Fruit fly (Drosophila melanogaster) whole organism, embryonic: ENCODE results near the gene gdl.

Experiments used
- Abd-B ChIP-seq: fragments of 200-800 bp; sonication (Bioruptor generic); optimal IDR thresholded peaks from 2 replicates; lab custom pipeline; 2018; ENCODE audit warnings: missing biosample characterization, mild to moderate bottlenecking, missing genetic modification characterization, moderate library complexity
- B-H2 ChIP-seq: fragments of 200-800 bp; sonication (Bioruptor generic); optimal IDR thresholded peaks from 2 replicates; lab custom pipeline; 2018; ENCODE audit warnings: missing biosample characterization, mild to moderate bottlenecking, missing genetic modification characterization
- CG10979 ChIP-seq: fragments of 200-800 bp; sonication (Bioruptor generic); optimal IDR thresholded peaks from 2 replicates; lab custom pipeline; 2018; ENCODE audit warnings: missing biosample characterization, mild to moderate bottlenecking, missing genetic modification characterization, moderate library complexity
- CG11723 ChIP-seq: fragments of 200-800 bp; sonication (Bioruptor generic); optimal IDR thresholded peaks from 2 replicates; lab custom pipeline; 2017; ENCODE audit warnings: missing biosample characterization, mild to moderate bottlenecking, missing genetic modification characterization
- CG12071 ChIP-seq: fragments of 200-800 bp; sonication (Bioruptor generic); optimal IDR thresholded peaks from 3 replicates; lab custom pipeline; 2018; ENCODE audit warnings: missing biosample characterization, mild to moderate bottlenecking, missing genetic modification characterization
- CG1233 ChIP-seq: fragments of 200-800 bp; sonication (Bioruptor generic); optimal IDR thresholded peaks from 4 replicates; lab custom pipeline; 2018; ENCODE audit warnings: missing biosample characterization, mild to moderate bottlenecking, missing genetic modification characterization
- CG13296 ChIP-seq: fragments of 200-800 bp; sonication (Bioruptor generic); optimal IDR thresholded peaks from 3 replicates; lab custom pipeline; 2018; ENCODE audit warnings: missing biosample characterization, mild to moderate bottlenecking, missing genetic modification characterization
- CG14710 ChIP-seq: fragments of 200-800 bp; sonication (Bioruptor generic); optimal IDR thresholded peaks from 3 replicates; lab custom pipeline; 2019; ENCODE audit warnings: missing biosample characterization, mild to moderate bottlenecking, missing genetic modification characterization, moderate library complexity
- CG15479 ChIP-seq: fragments of 200-800 bp; sonication (Bioruptor generic); optimal IDR thresholded peaks from 3 replicates; lab custom pipeline; 2019; ENCODE audit warnings: missing biosample characterization, mild to moderate bottlenecking, missing genetic modification characterization, moderate library complexity
- CG2129 ChIP-seq: fragments of 200-800 bp; sonication (Bioruptor generic); IDR thresholded peaks from 2 replicates; pipeline ENCODE4 v1.3.6; 2022; ENCODE audit warnings: missing biosample characterization, missing genetic modification characterization; ENCODE audit not compliant: partially characterized antibody
- CG2678 ChIP-seq: fragments of 200-800 bp; sonication (Bioruptor generic); optimal IDR thresholded peaks from 3 replicates; lab custom pipeline; 2019; ENCODE audit warnings: missing biosample characterization, mild to moderate bottlenecking, missing genetic modification characterization, moderate library complexity
- CG2712 ChIP-seq: fragments of 200-800 bp; optimal IDR thresholded peaks from 3 replicates; lab custom pipeline; 2019; ENCODE audit warnings: missing biosample characterization, mild to moderate bottlenecking, missing genetic modification characterization, moderate library complexity
- CG34224 ChIP-seq: fragments of 200-800 bp; sonication (Bioruptor generic); IDR thresholded peaks from 3 replicates; pipeline ENCODE4 v1.3.6; 2022; ENCODE audit warnings: missing biosample characterization, missing genetic modification characterization; ENCODE audit not compliant: partially characterized antibody
- CG3838 ChIP-seq: fragments of 200-800 bp; sonication (Bioruptor generic); optimal IDR thresholded peaks from 3 replicates; lab custom pipeline; 2016; ENCODE audit warnings: missing biosample characterization, missing genetic modification characterization
- CG4404 ChIP-seq: fragments of 200-800 bp; sonication (Bioruptor generic); IDR thresholded peaks from 2 replicates; pipeline ENCODE4 v1.3.6; 2022; ENCODE audit warnings: missing biosample characterization, missing genetic modification characterization
- CG6175 ChIP-seq: fragments of 200-800 bp; sonication (Bioruptor generic); IDR thresholded peaks from 3 replicates; pipeline ENCODE4 v1.3.6; 2022; ENCODE audit warnings: missing biosample characterization, missing genetic modification characterization
- CG8359 ChIP-seq: fragments of 200-800 bp; sonication (Bioruptor generic); optimal IDR thresholded peaks from 2 replicates; lab custom pipeline; 2017; ENCODE audit warnings: missing biosample characterization, mild to moderate bottlenecking, missing genetic modification characterization, borderline replicate concordance
- CrebB ChIP-seq: fragments of 200-800 bp; sonication (Bioruptor generic); optimal IDR thresholded peaks from 3 replicates; lab custom pipeline; 2018; ENCODE audit warnings: missing biosample characterization, mild to moderate bottlenecking, missing genetic modification characterization
- D19B ChIP-seq: fragments of 200-800 bp; sonication (Bioruptor generic); optimal IDR thresholded peaks from 2 replicates; lab custom pipeline; 2017; ENCODE audit warnings: missing biosample characterization, mild to moderate bottlenecking, missing genetic modification characterization
- Drgx ChIP-seq: fragments of 200-800 bp; sonication (Bioruptor generic); IDR thresholded peaks from 2 replicates; pipeline ENCODE4 v1.3.6; 2022; ENCODE audit warnings: missing biosample characterization, missing genetic modification characterization
- Elba2 ChIP-seq: fragments of 200-800 bp; sonication (Bioruptor generic); optimal IDR thresholded peaks from 3 replicates; lab custom pipeline; 2016; ENCODE audit warnings: missing biosample characterization, missing genetic modification characterization
- Ets97D ChIP-seq: fragments of 200-800 bp; sonication (Bioruptor generic); optimal IDR thresholded peaks from 3 replicates; lab custom pipeline; 2016; ENCODE audit warnings: missing biosample characterization, missing genetic modification characterization
- Fer2 ChIP-seq: fragments of 200-800 bp; sonication (Bioruptor generic); optimal IDR thresholded peaks from 2 replicates; lab custom pipeline; 2018; ENCODE audit warnings: missing biosample characterization, mild to moderate bottlenecking, missing genetic modification characterization, moderate library complexity
- Gug ChIP-seq: fragments of 200-800 bp; sonication (Bioruptor generic); IDR thresholded peaks from 4 replicates; pipeline ENCODE4 v1.3.6; 2022; ENCODE audit warnings: missing biosample characterization, missing genetic modification characterization
- HHEX ChIP-seq: fragments of 200-800 bp; sonication (Bioruptor generic); optimal IDR thresholded peaks from 3 replicates; lab custom pipeline; 2017; ENCODE audit warnings: missing biosample characterization, mild to moderate bottlenecking, missing genetic modification characterization, missing genetic modification reagents
- HLHmδ ChIP-seq: fragments of 200-800 bp; sonication (Bioruptor generic); optimal IDR thresholded peaks from 2 replicates; lab custom pipeline; 2018; ENCODE audit warnings: missing biosample characterization, mild to moderate bottlenecking, missing genetic modification characterization, moderate library complexity
- Hr3 ChIP-seq: fragments of 200-800 bp; sonication (Bioruptor generic); optimal IDR thresholded peaks from 3 replicates; lab custom pipeline; 2016; ENCODE audit warnings: missing biosample characterization, missing genetic modification characterization
- MTF-1 ChIP-seq: fragments of 200-800 bp; sonication (Bioruptor generic); optimal IDR thresholded peaks from 2 replicates; lab custom pipeline; 2018; ENCODE audit warnings: missing biosample characterization, mild to moderate bottlenecking, missing genetic modification characterization, borderline replicate concordance
- Med ChIP-seq: fragments of 200-800 bp; sonication (Bioruptor generic); peaks from one replicate; lab custom pipeline; 2016; ENCODE audit warnings: missing biosample characterization, missing genetic modification characterization, mild to moderate bottlenecking, inconsistent platforms, moderate library complexity
- Rfx ChIP-seq: fragments of 200-800 bp; sonication (Bioruptor generic); IDR thresholded peaks from 2 replicates; pipeline ENCODE4 v1.3.6; 2022; ENCODE audit warnings: missing biosample characterization, missing genetic modification characterization
- Side ChIP-seq: fragments of 200-800 bp; sonication (Bioruptor generic); optimal IDR thresholded peaks from 2 replicates; lab custom pipeline; 2016; ENCODE audit warnings: missing biosample characterization, missing genetic modification characterization
- al ChIP-seq: fragments of 200-800 bp; sonication (Bioruptor generic); IDR thresholded peaks from 2 replicates; pipeline ENCODE4 v1.3.6; 2022; ENCODE audit warnings: missing biosample characterization, missing genetic modification characterization
- ato ChIP-seq: fragments of 200-800 bp; sonication (Bioruptor generic); IDR thresholded peaks from 2 replicates; pipeline ENCODE4 v1.3.6; 2022; ENCODE audit warnings: missing biosample characterization, missing genetic modification characterization; ENCODE audit not compliant: partially characterized antibody
- dysf ChIP-seq: fragments of 200-800 bp; sonication (Bioruptor generic); IDR thresholded peaks from 3 replicates; pipeline ENCODE4 v1.3.6; 2022; ENCODE audit warnings: missing biosample characterization, missing genetic modification characterization
- en ChIP-seq: fragments of 200-800 bp; sonication (Bioruptor generic); optimal IDR thresholded peaks from 2 replicates; lab custom pipeline; 2016; ENCODE audit warnings: missing biosample characterization, missing genetic modification characterization
- eve ChIP-seq, 2 experiments: fragments of >200 bp; optimal IDR thresholded peaks; 2 replicates each; lab custom pipeline; 2017; ENCODE audit warnings: missing biosample characterization in 2 of 2, missing genetic modification characterization in 2 of 2
- gce ChIP-seq: fragments of 200-800 bp; sonication (Bioruptor generic); IDR thresholded peaks from 3 replicates; pipeline ENCODE4 v1.3.6; 2022; ENCODE audit warnings: missing biosample characterization, missing genetic modification characterization
- gcm2 ChIP-seq: fragments of 200-800 bp; sonication (Bioruptor generic); optimal IDR thresholded peaks from 2 replicates; lab custom pipeline; 2016; ENCODE audit warnings: missing biosample characterization, missing genetic modification characterization
- gem ChIP-seq: fragments of 200-800 bp; sonication (Bioruptor generic); optimal IDR thresholded peaks from 2 replicates; lab custom pipeline; 2019; ENCODE audit warnings: missing biosample characterization, mild to moderate bottlenecking, missing genetic modification characterization, moderate library complexity
- lov ChIP-seq, 2 experiments: fragments of 200-800 bp in 1 of 2; fragments of >200 bp in 1 of 2; sonication (Bioruptor generic) in 1 of 2; IDR thresholded peaks in 1 of 2; optimal IDR thresholded peaks in 1 of 2; 2 replicates in 1 of 2; 3 replicates in 1 of 2; pipeline versions ENCODE4 v1.3.6 to Lab custom; 2017 to 2022; ENCODE audit warnings: missing biosample characterization in 1 of 2, missing genetic modification characterization in 1 of 2
- mam ChIP-seq: fragments of 200-800 bp; sonication (Bioruptor generic); optimal IDR thresholded peaks from 3 replicates; lab custom pipeline; 2016; ENCODE audit warnings: missing biosample characterization, missing genetic modification characterization
- nerfin-2 ChIP-seq: fragments of 200-800 bp; sonication (Bioruptor generic); IDR thresholded peaks from 2 replicates; pipeline ENCODE4 v1.3.6; 2022; ENCODE audit warnings: missing biosample characterization, missing genetic modification characterization; ENCODE audit not compliant: partially characterized antibody
- nom ChIP-seq: fragments of 200-800 bp; sonication (Bioruptor generic); optimal IDR thresholded peaks from 2 replicates; lab custom pipeline; 2017; ENCODE audit warnings: missing biosample characterization, missing genetic modification characterization, mild to moderate bottlenecking, moderate library complexity, missing genetic modification reagents
- pfk ChIP-seq: fragments of 200-800 bp; sonication (Bioruptor generic); optimal IDR thresholded peaks from 2 replicates; lab custom pipeline; 2018; ENCODE audit warnings: missing biosample characterization, mild to moderate bottlenecking, missing genetic modification characterization, moderate library complexity
- sens-2 ChIP-seq: fragments of 200-800 bp; sonication (Bioruptor generic); IDR thresholded peaks from 2 replicates; pipeline ENCODE4 v1.3.6; 2022; ENCODE audit warnings: missing biosample characterization, missing genetic modification characterization
- ssp ChIP-seq: fragments of 200-800 bp; sonication (Bioruptor generic); IDR thresholded peaks from 2 replicates; pipeline ENCODE4 v1.3.6; 2022; ENCODE audit warnings: missing biosample characterization, missing genetic modification characterization
- trh ChIP-seq: fragments of 200-800 bp; sonication (Bioruptor generic); optimal IDR thresholded peaks from 2 replicates; lab custom pipeline; 2016; ENCODE audit warnings: missing biosample characterization, missing genetic modification characterization
- ttk ChIP-seq: fragments of 200-800 bp; sonication (Bioruptor generic); IDR thresholded peaks from 2 replicates; pipeline ENCODE4 v2.1.2; 2022; ENCODE audit warnings: missing biosample characterization, missing genetic modification characterization
- tup ChIP-seq: fragments of 200-800 bp; sonication (Bioruptor generic); optimal IDR thresholded peaks from 2 replicates; lab custom pipeline; 2016; ENCODE audit warnings: missing biosample characterization, mild to moderate bottlenecking, missing genetic modification characterization, moderate library complexity
- vfl ChIP-seq: fragments of 200-800 bp; sonication (Bioruptor generic); optimal IDR thresholded peaks from 2 replicates; lab custom pipeline; 2016; ENCODE audit warnings: missing biosample characterization, missing genetic modification characterization
- zfh2 ChIP-seq: fragments of 200-800 bp; sonication (Bioruptor generic); optimal IDR thresholded peaks from 2 replicates; lab custom pipeline; 2016; ENCODE audit warnings: missing biosample characterization, missing genetic modification characterization

Gene gdl

DNA sequence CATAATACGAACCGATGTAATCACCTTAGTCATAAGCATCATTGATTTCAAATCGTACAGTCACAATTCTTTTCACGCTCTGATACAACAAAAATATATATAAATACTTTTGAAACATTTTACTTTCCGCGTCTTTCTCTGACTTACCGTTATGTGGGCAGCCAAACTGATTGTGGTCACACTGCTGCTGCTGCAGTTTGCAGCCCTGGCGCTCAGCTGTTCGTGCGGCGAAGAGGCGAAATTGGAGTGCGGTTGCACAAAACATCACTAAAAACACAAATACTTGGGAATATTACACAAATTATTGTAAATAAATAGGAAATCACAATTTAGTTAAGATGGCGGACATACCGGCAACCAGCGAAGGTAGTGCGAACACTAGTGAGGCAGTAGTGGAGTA is at the start of gene gdl, which contains the start of gene gdl-ORF39:
Gene gdl (plus strand): TSS at position 48 of the 400 bp plus-strand sequence.
Gene gdl-ORF39 (plus strand): TSS at position 48 of the 400 bp plus-strand sequence.
- no peak for TF ChIP-seq eve (GFP tag; optimal IDR thresholded peaks at IDR 0.05; lab: Kevin White, UChicago)
- TF ChIP-seq HLHmδ (GFP tag; lab: Kevin White, UChicago) = peak; percentile 21
- no peak for TF ChIP-seq CG13296
- TF ChIP-seq Rfx = no peak; the same call in 1 of the 2 replicates
- TF ChIP-seq gcm2 = no peak
- TF ChIP-seq zfh2 (GFP tag; lab: Kevin White, UChicago) = no peak
- TF ChIP-seq CG2678 = no peak
- no peak for TF ChIP-seq ato
- no peak for TF ChIP-seq CG4404
- no peak for TF ChIP-seq CG2129 (GFP tag; lab: Robert Waterston, UW)
- TF ChIP-seq CG12071 = no peak
- TF ChIP-seq gem (tag; lab: Kevin White, UChicago) = no peak
- TF ChIP-seq ttk (GFP tag; lab: Robert Waterston, UW) = no peak
- no peak for TF ChIP-seq CG3838
- no peak for TF ChIP-seq B-H2 (GFP tag; lab: Kevin White, UChicago)
- no peak for TF ChIP-seq D19B (GFP tag; lab: Kevin White, UChicago)
- no peak for TF ChIP-seq vfl (GFP tag; lab: Kevin White, UChicago)
- peak; percentile 44; the same call in 2 of the 3 replicates for TF ChIP-seq CG34224 (GFP tag; lab: Robert Waterston, UW)
- TF ChIP-seq Hr3 (GFP tag; lab: Kevin White, UChicago) = no peak
- TF ChIP-seq CG11723 (GFP tag; lab: Kevin White, UChicago) = no peak
- no peak for TF ChIP-seq dysf
- no peak for TF ChIP-seq en
- peak; percentile 38 for TF ChIP-seq CG15479 (GFP tag; lab: Kevin White, UChicago)
- no peak for TF ChIP-seq lov (optimal IDR thresholded peaks at IDR 0.05; lab: Kevin White, UChicago)
- no peak for TF ChIP-seq lov (GFP tag; IDR thresholded peaks at IDR 0.05; lab: Robert Waterston, UW)
- no peak for TF ChIP-seq tup (GFP tag; lab: Kevin White, UChicago)
- no peak for TF ChIP-seq CrebB (tag; lab: Kevin White, UChicago)
- TF ChIP-seq MTF-1 (GFP tag; lab: Kevin White, UChicago) = no peak
- no peak for TF ChIP-seq Fer2 (tag; lab: Kevin White, UChicago)
- TF ChIP-seq Ets97D (GFP tag; lab: Kevin White, UChicago) = no peak
- TF ChIP-seq trh (GFP tag; lab: Kevin White, UChicago) = no peak
- TF ChIP-seq CG2712 (tag; lab: Kevin White, UChicago) = peak; percentile 6
- no peak for TF ChIP-seq CG8359 (GFP tag; lab: Kevin White, UChicago)
- no peak for TF ChIP-seq CG6175 (GFP tag; lab: Robert Waterston, UW)
- TF ChIP-seq gce = no peak
- TF ChIP-seq nerfin-2 (GFP tag; lab: Robert Waterston, UW) = no peak
- no peak for TF ChIP-seq Abd-B (GFP tag; lab: Kevin White, UChicago)
- TF ChIP-seq pfk (GFP tag; lab: Kevin White, UChicago) = no peak
- TF ChIP-seq CG14710 (tag; lab: Kevin White, UChicago) = peak; percentile 100
- no peak for TF ChIP-seq Side (GFP tag; lab: Kevin White, UChicago)
- TF ChIP-seq Drgx (GFP tag; lab: Robert Waterston, UW) = no peak
- no peak for TF ChIP-seq nom (GFP tag; lab: Kevin White, UChicago)
- no peak for TF ChIP-seq sens-2 (GFP tag; lab: Robert Waterston, UW)
- TF ChIP-seq CG1233 (GFP tag; lab: Kevin White, UChicago) = no peak
- TF ChIP-seq al (GFP tag; lab: Robert Waterston, UW) = no peak
- no peak for TF ChIP-seq Elba2 (GFP tag; lab: Kevin White, UChicago)
- TF ChIP-seq CG10979 (tag; lab: Kevin White, UChicago) = no peak
- TF ChIP-seq ssp (GFP tag; lab: Robert Waterston, UW) = no peak
- TF ChIP-seq HHEX (GFP tag; lab: Kevin White, UChicago) = no peak
- no peak for TF ChIP-seq mam (GFP tag; lab: Kevin White, UChicago)
- peak; percentile 61 for TF ChIP-seq Med (GFP tag; lab: Kevin White, UChicago)
- no peak for TF ChIP-seq Gug (GFP tag; lab: Robert Waterston, UW)
